Fruit fly (Drosophila melanogaster) whole organism, pupa: ENCODE data around the gene mtgo.

Experiments
- CG32121 ChIP-seq: fragments of 200-800 bp; sonication (Bioruptor generic); IDR thresholded peaks from 2 replicates; pipeline ENCODE4 v1.3.6; 2022; ENCODE audit warnings: missing biosample characterization, missing genetic modification characterization
- CG34367 ChIP-seq: fragments of 200-800 bp; sonication (Bioruptor generic); optimal IDR thresholded peaks from 2 replicates; lab custom pipeline; 2018; ENCODE audit warnings: missing biosample characterization, mild to moderate bottlenecking, missing genetic modification characterization
- CG8301 ChIP-seq: fragments of 200-800 bp; sonication (Bioruptor generic); optimal IDR thresholded peaks from 2 replicates; lab custom pipeline; 2018; ENCODE audit warnings: missing biosample characterization, mild to moderate bottlenecking, missing genetic modification characterization
- EcR ChIP-seq: fragments of 200-800 bp; sonication (Bioruptor generic); optimal IDR thresholded peaks from 3 replicates; lab custom pipeline; 2019; ENCODE audit warnings: missing biosample characterization, missing genetic modification characterization, mild to moderate bottlenecking, moderate library complexity, missing genetic modification reagents
- Snoo ChIP-seq: fragments of 200-800 bp; sonication (Bioruptor generic); optimal IDR thresholded peaks from 3 replicates; lab custom pipeline; 2017; ENCODE audit warnings: missing biosample characterization, mild to moderate bottlenecking, missing genetic modification characterization, inconsistent platforms

DNA sequence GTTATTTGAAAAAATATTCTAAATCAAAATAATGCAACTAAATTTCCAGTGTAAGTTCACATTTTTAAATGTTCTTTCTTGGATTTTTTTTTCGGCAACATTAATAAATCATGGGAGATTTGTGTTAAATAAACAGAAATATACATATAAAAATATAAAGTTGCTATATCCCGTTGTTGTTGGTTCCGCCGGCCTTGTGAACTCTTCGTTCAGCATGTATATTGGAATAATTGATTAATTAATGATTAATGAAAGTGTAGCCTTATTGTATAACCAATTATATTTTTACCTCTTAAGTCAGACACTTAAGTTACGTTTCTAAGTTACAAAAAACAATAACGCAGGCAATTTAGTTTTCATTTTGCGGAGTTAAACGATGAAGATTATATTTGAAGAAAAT lies 37.6 kb upstream of the mtgo start:
- no peak for TF ChIP-seq CG8301 (tag; lab: Kevin White, UChicago)
- TF ChIP-seq EcR (GFP tag; lab: Kevin White, UChicago): no peak
- no peak for TF ChIP-seq Snoo (tag; lab: Kevin White, UChicago)
- no peak for TF ChIP-seq CG34367
- no peak for TF ChIP-seq CG32121 (GFP tag; lab: Robert Waterston, UW)
